Worm (Caenorhabditis elegans): ENCODE results near the gene gad-3.

DNA sequence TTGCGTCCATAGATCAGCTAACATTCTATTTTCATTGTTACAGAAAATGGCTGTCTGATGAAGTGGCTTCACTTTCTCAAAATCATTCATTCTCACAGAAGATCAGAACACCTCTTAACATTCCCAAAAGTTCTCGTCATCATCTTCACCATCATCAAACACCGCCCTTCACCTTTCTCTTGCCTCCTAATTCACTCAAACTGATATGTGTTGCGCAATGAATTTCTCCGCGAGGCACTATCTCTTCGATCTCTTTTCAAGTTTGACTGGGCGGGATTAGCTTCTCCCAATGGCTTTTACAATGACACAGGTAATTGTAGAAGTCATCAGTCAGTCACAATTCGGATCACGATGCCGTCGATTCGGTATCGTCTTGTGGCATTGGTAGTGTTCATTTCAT, 48.8 kb upstream of the gad-3 start, which contains the start of gene grd-6:
- no peak for TF ChIP-seq ztf-6 (GFP tag; IDR thresholded peaks at IDR 0.05)
- no peak for TF ChIP-seq madf-8 (GFP tag; conservative IDR thresholded peaks at IDR 0.05)
- no peak for TF ChIP-seq let-607 (tag; optimal IDR thresholded peaks at IDR 0.05)
- TF ChIP-seq ama-1 (optimal IDR thresholded peaks at IDR 0.05) = no peak
- no peak for TF ChIP-seq ama-1 (GFP tag; optimal IDR thresholded peaks at IDR 0.05)
- TF ChIP-seq Y56A3A.18 (GFP tag; IDR thresholded peaks at IDR 0.05) = no peak

Data from whole organism, young adult.